Worm (Caenorhabditis elegans) whole organism, young adult: ENCODE data around the gene T21B10.4.

Experiments
- Y53G8AR.9 ChIP-seq: fragments of 200-800 bp; sonication (Bioruptor generic); conservative IDR thresholded peaks from 2 replicates; pipeline ENCODE4 v1.3.6; 2022; ENCODE audit warnings: missing genetic modification reagents, missing genetic modification characterization, missing compliant biosample characterization
- gei-17 ChIP-seq: fragments of 200-800 bp; sonication (Bioruptor generic); optimal IDR thresholded peaks from 2 replicates; lab custom pipeline; 2018; ENCODE audit warnings: mild to moderate bottlenecking, missing genetic modification characterization, missing compliant biosample characterization
- hlh-26 ChIP-seq: fragments of 200-800 bp; sonication (Bioruptor generic); conservative IDR thresholded peaks from 2 replicates; pipeline ENCODE4 v1.3.6; 2022; ENCODE audit warnings: missing genetic modification reagents, missing genetic modification characterization, missing compliant biosample characterization
- nfya-1 ChIP-seq: sonication (generic microtip); optimal IDR thresholded peaks from 2 replicates; lab custom pipeline; 2017; ENCODE audit warnings: antibody characterized with exemption, missing compliant biosample characterization, missing genetic modification characterization, borderline replicate concordance; ENCODE audit not compliant: insufficient read depth
- unc-62 ChIP-seq: fragments of 150-350 bp; optimal IDR thresholded peaks from 2 replicates; lab custom pipeline; 2014; ENCODE audit warnings: missing biosample characterization, missing genetic modification reagents, missing genetic modification characterization
- zim-3 ChIP-seq: sonication (generic microtip); optimal IDR thresholded peaks from 2 replicates; lab custom pipeline; 2017; ENCODE audit warnings: mild to moderate bottlenecking, missing genetic modification characterization, moderate library complexity, missing compliant biosample characterization

- TF ChIP-seq zim-3, result no peak
- no peak for TF ChIP-seq unc-62 (GFP tag; lab: Kevin White, UChicago)
- no peak for TF ChIP-seq gei-17 (GFP tag; lab: Kevin White, UChicago)
- no peak for TF ChIP-seq Y53G8AR.9 (GFP tag; lab: Robert Waterston, UW)
- TF ChIP-seq hlh-26, result no peak
- TF ChIP-seq nfya-1 (tag; lab: Kevin White, UChicago), result no peak
Observed at ce11 chrII:8961450-8961849, 20.8 kb downstream of the T21B10.4 start.
